Worm (Caenorhabditis elegans) whole organism, midembryonic: ENCODE measurements around the gene ins-14.

Experiments used
- T22C8.4 ChIP-seq: fragments of 200-800 bp; sonication (Bioruptor generic); IDR thresholded peaks from 2 replicates; pipeline ENCODE4 v1.3.6; 2022; ENCODE audit warnings: missing genetic modification characterization, missing compliant biosample characterization
- cog-1 ChIP-seq: sonication (generic microtip); optimal IDR thresholded peaks from 2 replicates; lab custom pipeline; 2016; ENCODE audit warnings: missing genetic modification characterization, missing compliant biosample characterization
- flt-1 ChIP-seq: fragments of 200-800 bp; sonication (Bioruptor generic); IDR thresholded peaks from 2 replicates; pipeline ENCODE4 v1.3.6; 2022; ENCODE audit warnings: missing genetic modification characterization, missing compliant biosample characterization
- klf-2 ChIP-seq: fragments of 200-800 bp; sonication (Bioruptor generic); conservative IDR thresholded peaks from 2 replicates; pipeline ENCODE4 v1.3.6; 2022; ENCODE audit warnings: missing genetic modification reagents, missing genetic modification characterization, missing compliant biosample characterization
- med-1 ChIP-seq: sonication (generic microtip); optimal IDR thresholded peaks from 2 replicates; lab custom pipeline; 2017; ENCODE audit warnings: missing genetic modification characterization, mild to moderate bottlenecking, missing compliant biosample characterization, antibody characterized with exemption, missing genetic modification reagents; ENCODE audit not compliant: insufficient read depth
- ref-1 ChIP-seq: fragments of 200-800 bp; sonication (Bioruptor generic); conservative IDR thresholded peaks from 2 replicates; pipeline ENCODE4 v1.3.6; 2022; ENCODE audit warnings: missing genetic modification reagents, missing genetic modification characterization, missing compliant biosample characterization
- tab-1 ChIP-seq: fragments of 200-800 bp; sonication (Bioruptor generic); IDR thresholded peaks from 2 replicates; pipeline ENCODE4 v1.3.6; 2022; ENCODE audit warnings: missing genetic modification characterization, missing compliant biosample characterization
- ztf-23 ChIP-seq: fragments of 200-800 bp; sonication (Bioruptor generic); IDR thresholded peaks from 2 replicates; pipeline ENCODE4 v1.3.6; 2022; ENCODE audit warnings: missing genetic modification reagents, missing genetic modification characterization, missing compliant biosample characterization
- ztf-29 ChIP-seq: fragments of 200-800 bp; sonication (Bioruptor generic); IDR thresholded peaks from 2 replicates; pipeline ENCODE4 v1.3.6; 2022; ENCODE audit warnings: missing genetic modification reagents, missing genetic modification characterization, missing compliant biosample characterization

ce11 chrII:6709680-6710079 lies 35.9 kb downstream of the ins-14 start:
- no peak for TF ChIP-seq cog-1 (tag; lab: Kevin White, UChicago)
- TF ChIP-seq klf-2 (GFP tag; lab: Robert Waterston, UW), result no peak
- no peak for TF ChIP-seq T22C8.4 (GFP tag; lab: Robert Waterston, UW)
- TF ChIP-seq ref-1, result no peak
- TF ChIP-seq flt-1 (GFP tag; lab: Robert Waterston, UW), result no peak
- TF ChIP-seq ztf-23 (GFP tag; lab: Robert Waterston, UW), result no peak
- no peak for TF ChIP-seq ztf-29
- no peak for TF ChIP-seq tab-1 (GFP tag; lab: Robert Waterston, UW)
- TF ChIP-seq med-1 (GFP tag; lab: Kevin White, UChicago), result no peak
